Worm (Caenorhabditis elegans): ENCODE measurements around the gene tbb-2.

tbb-2 gene

DNA sequence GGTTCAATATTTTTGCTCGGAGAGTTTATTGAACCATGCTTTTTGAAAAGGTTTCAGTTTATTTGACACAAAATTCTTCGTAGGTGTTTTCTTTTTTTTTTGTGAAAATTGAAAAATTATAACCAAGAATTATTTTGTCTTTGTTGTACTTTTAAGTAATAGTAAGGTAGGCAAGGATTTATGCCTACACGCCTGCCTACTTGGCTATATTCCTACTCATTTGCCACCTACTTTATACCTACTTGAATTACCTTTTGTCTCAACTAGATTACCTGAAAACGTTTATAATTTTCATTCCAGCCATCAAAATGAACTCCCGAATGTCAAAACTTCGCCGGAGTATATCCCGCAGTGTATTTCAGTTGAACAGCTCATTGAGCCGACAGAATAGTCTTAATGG lies 5.4 kb downstream of the tbb-2 start, which contains the start of gene C36E8.4:
Gene C36E8.4 (plus strand): TSS at position 301 of the 400 bp plus-strand sequence.
- TF ChIP-seq ztf-23 (GFP tag; IDR thresholded peaks at IDR 0.05) (no peak), flt-1 (GFP tag; IDR thresholded peaks at IDR 0.05) (no peak), cog-1 (tag; optimal IDR thresholded peaks at IDR 0.05) (no peak), med-1 (GFP tag; optimal IDR thresholded peaks at IDR 0.05; ENCODE audit: insufficient read depth) (no peak), tab-1 (GFP tag; IDR thresholded peaks at IDR 0.05) (no peak), T22C8.4 (GFP tag; IDR thresholded peaks at IDR 0.05) (no peak), ztf-29 (GFP tag; IDR thresholded peaks at IDR 0.05) (no peak), klf-2 (GFP tag; conservative IDR thresholded peaks at IDR 0.05) (no peak), ref-1 (GFP tag; conservative IDR thresholded peaks at IDR 0.05) (no peak)

DNA sequence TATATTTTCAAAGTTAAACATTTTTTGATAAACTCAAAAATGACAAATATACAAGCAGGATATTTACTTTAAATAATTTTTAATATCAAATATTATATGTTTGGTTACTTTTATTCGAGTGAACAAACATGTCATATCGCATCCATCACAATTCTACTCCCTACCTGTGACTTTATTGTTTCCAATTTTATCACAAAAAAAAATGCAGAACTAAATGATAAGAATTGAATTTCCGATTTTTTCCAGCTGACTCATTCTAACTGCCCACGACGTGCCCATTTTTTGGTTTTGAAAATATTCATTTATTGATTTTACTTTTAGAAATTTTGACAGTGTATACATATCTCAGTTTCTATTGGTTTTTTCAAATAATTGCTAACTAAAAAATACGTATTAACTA lies 6.4 kb downstream of the tbb-2 start:
- TF ChIP-seq ref-1 (GFP tag; conservative IDR thresholded peaks at IDR 0.05), result no peak
- TF ChIP-seq klf-2 (GFP tag; conservative IDR thresholded peaks at IDR 0.05), result no peak
- TF ChIP-seq flt-1 (GFP tag; IDR thresholded peaks at IDR 0.05), result no peak
- no peak for TF ChIP-seq tab-1 (GFP tag; IDR thresholded peaks at IDR 0.05)
- TF ChIP-seq ztf-29 (GFP tag; IDR thresholded peaks at IDR 0.05), result no peak
- TF ChIP-seq ztf-23 (GFP tag; IDR thresholded peaks at IDR 0.05), result no peak
- TF ChIP-seq T22C8.4 (GFP tag; IDR thresholded peaks at IDR 0.05), result no peak

DNA sequence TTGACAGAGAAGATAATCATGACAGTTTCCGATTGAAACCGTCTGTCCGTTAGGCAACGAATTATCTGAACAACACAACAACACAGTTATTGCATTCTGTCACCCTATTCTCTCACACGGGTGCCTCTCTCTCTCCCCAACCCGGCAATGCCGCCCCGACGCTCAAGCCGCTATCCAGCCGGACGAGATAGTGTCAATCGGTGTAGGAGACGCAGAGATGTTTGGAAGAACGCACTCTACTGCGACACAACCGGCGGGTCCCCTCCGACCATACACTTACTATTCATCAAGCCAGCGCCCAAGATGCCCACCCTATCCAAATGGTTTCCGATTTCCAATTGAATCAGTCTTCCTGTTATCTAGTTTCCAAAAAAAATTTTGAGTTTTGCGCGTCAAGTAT lies 7.3 kb downstream of the tbb-2 start:
- peak; percentile 59 for TF ChIP-seq cog-1 (tag; optimal IDR thresholded peaks at IDR 0.05)
- peak; percentile 24; the same call in 1 of the 2 replicates for TF ChIP-seq ztf-23 (GFP tag; IDR thresholded peaks at IDR 0.05)
- no peak for TF ChIP-seq ref-1 (GFP tag; conservative IDR thresholded peaks at IDR 0.05)
- TF ChIP-seq med-1 (GFP tag; optimal IDR thresholded peaks at IDR 0.05; ENCODE audit: insufficient read depth), result no peak
- no peak for TF ChIP-seq klf-2 (GFP tag; conservative IDR thresholded peaks at IDR 0.05)
- no peak for TF ChIP-seq T22C8.4 (GFP tag; IDR thresholded peaks at IDR 0.05)
- peak; percentile 65 for TF ChIP-seq flt-1 (GFP tag; IDR thresholded peaks at IDR 0.05)
- no peak for TF ChIP-seq tab-1 (GFP tag; IDR thresholded peaks at IDR 0.05)
- TF ChIP-seq ztf-29 (GFP tag; IDR thresholded peaks at IDR 0.05), result peak; percentile 99

DNA sequence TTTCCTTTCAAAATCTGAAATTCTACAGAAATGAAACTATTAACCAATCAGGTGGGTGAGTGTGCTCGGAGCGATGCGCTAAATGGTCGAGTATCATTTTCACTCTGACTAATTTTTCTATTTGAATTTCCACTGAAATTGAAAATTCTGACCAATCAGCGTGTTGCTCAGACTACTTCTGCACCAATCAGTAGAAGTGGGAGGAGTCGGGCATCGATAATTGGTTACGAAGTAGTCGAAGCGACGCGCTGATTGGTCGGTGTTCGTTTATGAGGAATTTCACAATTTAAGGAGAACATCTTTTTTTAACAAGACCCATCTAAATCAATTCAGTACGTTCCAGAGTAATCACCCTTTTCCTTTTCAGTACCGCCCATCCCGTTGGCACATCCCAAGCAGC lies 8.2 kb downstream of the tbb-2 start:
- TF ChIP-seq T22C8.4 (GFP tag; IDR thresholded peaks at IDR 0.05) (no peak), cog-1 (tag; optimal IDR thresholded peaks at IDR 0.05) (no peak), ztf-23 (GFP tag; IDR thresholded peaks at IDR 0.05) (no peak), flt-1 (GFP tag; IDR thresholded peaks at IDR 0.05) (no peak), tab-1 (GFP tag; IDR thresholded peaks at IDR 0.05) (no peak), ref-1 (GFP tag; conservative IDR thresholded peaks at IDR 0.05) (no peak), ztf-29 (GFP tag; IDR thresholded peaks at IDR 0.05) (no peak), med-1 (GFP tag; optimal IDR thresholded peaks at IDR 0.05; ENCODE audit: insufficient read depth) (no peak), klf-2 (GFP tag; conservative IDR thresholded peaks at IDR 0.05) (no peak)

DNA sequence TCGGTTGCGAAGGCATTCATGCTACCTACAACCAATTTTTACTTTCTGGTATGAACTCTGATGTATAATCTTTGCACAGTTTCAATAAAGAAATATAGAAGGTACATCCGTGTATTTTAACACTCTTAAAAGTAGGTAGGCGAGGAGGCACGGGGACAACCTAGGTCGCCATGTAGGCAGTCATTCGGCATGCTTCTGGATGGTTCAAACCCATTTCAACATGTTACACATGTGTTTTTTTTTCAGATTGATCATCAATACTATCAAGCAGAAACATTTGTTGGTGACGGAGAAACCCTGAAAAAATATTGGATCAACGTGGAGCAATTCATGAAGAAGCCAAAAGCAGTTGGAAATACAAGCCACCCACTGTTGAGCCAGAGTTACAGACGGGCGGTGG lies 10.4 kb downstream of the tbb-2 start:
- no peak for TF ChIP-seq ref-1 (GFP tag; conservative IDR thresholded peaks at IDR 0.05)
- TF ChIP-seq flt-1 (GFP tag; IDR thresholded peaks at IDR 0.05), result no peak
- TF ChIP-seq ztf-23 (GFP tag; IDR thresholded peaks at IDR 0.05), result no peak
- TF ChIP-seq tab-1 (GFP tag; IDR thresholded peaks at IDR 0.05), result no peak

DNA sequence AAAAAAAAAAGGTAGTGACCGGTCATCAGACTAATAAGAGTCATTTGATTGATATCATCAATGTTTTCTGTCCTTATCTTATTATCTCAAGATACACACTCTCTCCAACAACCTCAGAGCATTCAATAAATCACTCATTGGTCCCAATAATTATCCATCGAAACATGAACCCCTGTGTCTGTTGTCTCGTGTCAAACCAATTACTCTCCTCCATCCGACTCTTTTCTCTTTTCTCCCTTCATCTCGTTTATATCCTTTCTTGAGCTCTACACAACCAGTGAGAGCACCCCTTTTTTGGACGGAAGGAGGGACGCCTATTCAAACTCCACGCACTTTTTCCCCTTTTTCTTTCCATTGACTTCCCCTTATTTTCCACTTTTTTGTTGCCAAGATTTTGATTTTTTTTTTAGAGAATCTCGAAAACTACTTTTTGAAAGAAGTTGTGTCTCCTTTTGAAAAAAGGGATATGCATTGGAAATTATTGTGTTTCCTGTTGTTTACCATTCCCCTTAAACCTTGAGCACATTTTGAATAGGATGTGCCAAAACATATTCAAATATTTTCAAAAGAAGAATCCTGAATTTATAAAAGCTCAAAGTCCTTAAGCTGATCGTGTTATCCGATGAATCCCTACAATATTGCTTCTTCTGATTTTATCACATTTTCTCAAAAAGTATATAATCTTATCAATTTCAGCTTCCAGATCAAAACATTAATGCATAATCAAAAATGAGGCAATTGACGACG lies 11.8 kb downstream of the tbb-2 start, which contains the start of gene pxd-1:
Gene pxd-1 (plus strand): TSS at position 697 of the 747 bp plus-strand sequence.
- TF ChIP-seq ztf-29 (GFP tag; IDR thresholded peaks at IDR 0.05) (no peak), cog-1 (tag; optimal IDR thresholded peaks at IDR 0.05) (no peak), med-1 (GFP tag; optimal IDR thresholded peaks at IDR 0.05; ENCODE audit: insufficient read depth) (no peak), flt-1 (GFP tag; IDR thresholded peaks at IDR 0.05) (no peak), ztf-23 (GFP tag; IDR thresholded peaks at IDR 0.05) (no peak), tab-1 (GFP tag; IDR thresholded peaks at IDR 0.05) (no peak), T22C8.4 (GFP tag; IDR thresholded peaks at IDR 0.05) (no peak), klf-2 (GFP tag; conservative IDR thresholded peaks at IDR 0.05) (no peak), ref-1 (GFP tag; conservative IDR thresholded peaks at IDR 0.05) (no peak)

DNA sequence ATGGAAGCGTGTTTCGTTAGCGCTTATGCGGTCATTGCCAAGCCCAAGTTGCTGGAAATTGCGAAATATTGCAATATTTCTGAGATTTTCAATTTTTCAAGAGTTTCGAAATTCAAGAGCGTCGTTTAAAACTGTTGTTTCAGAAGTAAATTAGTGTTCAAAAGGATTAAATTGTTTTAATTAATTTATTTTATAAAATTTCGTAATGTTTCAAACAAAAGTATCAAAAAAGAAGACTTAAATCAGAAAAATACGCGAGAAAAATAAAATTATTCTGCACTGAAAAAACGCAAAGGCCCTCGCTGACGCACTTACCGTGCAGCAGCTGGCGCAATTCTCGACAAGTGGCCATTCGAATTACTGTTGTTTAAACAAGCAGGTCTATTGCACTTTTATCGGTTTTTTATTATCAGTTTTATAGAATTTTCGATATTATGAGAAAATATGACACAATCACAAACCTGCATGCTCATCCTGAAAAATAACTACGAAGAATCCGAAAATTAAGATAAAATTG lies 13.3 kb downstream of the tbb-2 start, which contains the start of gene tif-1A:
Gene tif-1A (minus strand): TSS at position 51 of the 517 bp plus-strand sequence.
- TF ChIP-seq tab-1 (GFP tag; IDR thresholded peaks at IDR 0.05), result no peak
- no peak for TF ChIP-seq ztf-29 (GFP tag; IDR thresholded peaks at IDR 0.05)
- no peak for TF ChIP-seq T22C8.4 (GFP tag; IDR thresholded peaks at IDR 0.05)
- TF ChIP-seq ztf-23 (GFP tag; IDR thresholded peaks at IDR 0.05), result 0 out of 2 replicates have a peak, but pooled peaks have one; percentile 19
- TF ChIP-seq cog-1 (tag; optimal IDR thresholded peaks at IDR 0.05), result peak; percentile 53
- no peak for TF ChIP-seq ref-1 (GFP tag; conservative IDR thresholded peaks at IDR 0.05)
- TF ChIP-seq med-1 (GFP tag; optimal IDR thresholded peaks at IDR 0.05; ENCODE audit: insufficient read depth), result no peak
- no peak for TF ChIP-seq klf-2 (GFP tag; conservative IDR thresholded peaks at IDR 0.05)
- TF ChIP-seq flt-1 (GFP tag; IDR thresholded peaks at IDR 0.05), result peak; percentile 81

DNA sequence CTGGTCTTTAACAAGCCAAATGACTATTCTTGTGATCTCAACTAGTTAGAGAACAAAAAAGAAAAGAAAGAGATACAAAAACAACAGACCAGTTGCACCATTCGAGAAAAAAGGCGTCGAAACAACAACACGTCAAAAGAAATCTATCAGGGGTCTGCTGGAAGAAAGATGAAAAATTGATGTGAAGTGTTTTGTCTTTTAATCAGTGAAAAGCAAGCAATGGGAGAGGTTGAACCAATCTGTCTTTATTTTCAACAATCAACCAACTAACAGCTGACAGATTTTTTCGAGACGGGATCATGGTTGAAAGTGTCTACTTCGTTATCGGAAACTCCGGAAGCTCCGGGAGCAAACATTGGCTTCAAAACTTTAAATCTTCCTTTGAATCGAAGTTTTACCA lies 23.0 kb downstream of the tbb-2 start:
- no peak for TF ChIP-seq klf-2 (GFP tag; conservative IDR thresholded peaks at IDR 0.05)
- no peak for TF ChIP-seq ztf-23 (GFP tag; IDR thresholded peaks at IDR 0.05)
- TF ChIP-seq tab-1 (GFP tag; IDR thresholded peaks at IDR 0.05), result no peak
- TF ChIP-seq cog-1 (tag; optimal IDR thresholded peaks at IDR 0.05), result no peak
- no peak for TF ChIP-seq T22C8.4 (GFP tag; IDR thresholded peaks at IDR 0.05)
- TF ChIP-seq ztf-29 (GFP tag; IDR thresholded peaks at IDR 0.05), result no peak
- TF ChIP-seq ref-1 (GFP tag; conservative IDR thresholded peaks at IDR 0.05), result no peak
- TF ChIP-seq flt-1 (GFP tag; IDR thresholded peaks at IDR 0.05), result no peak
- no peak for TF ChIP-seq med-1 (GFP tag; optimal IDR thresholded peaks at IDR 0.05; ENCODE audit: insufficient read depth)

DNA sequence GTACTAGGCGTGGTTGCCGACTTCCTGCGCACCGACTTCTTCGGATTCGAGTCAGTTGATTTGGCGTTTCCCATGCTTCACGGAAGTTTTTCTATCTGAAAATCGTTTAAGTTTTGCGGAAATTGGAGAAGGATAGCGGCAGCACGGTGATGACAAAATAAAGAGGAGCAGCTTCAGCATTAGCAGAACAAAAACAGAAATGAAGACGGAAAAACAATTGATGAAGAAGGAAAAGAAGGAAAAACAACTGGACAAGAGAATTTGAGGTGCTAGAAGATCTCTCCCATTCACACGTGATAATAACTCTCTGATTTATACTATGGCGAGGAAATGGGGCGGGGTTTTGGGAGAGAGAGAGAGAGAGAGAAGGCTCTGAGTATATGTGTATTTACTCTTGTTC lies 25.3 kb downstream of the tbb-2 start, which contains the start of gene glb-11:
Gene glb-11 (minus strand): TSS at position 101 of the 400 bp plus-strand sequence.
- TF ChIP-seq tab-1 (GFP tag; IDR thresholded peaks at IDR 0.05) (no peak), ztf-23 (GFP tag; IDR thresholded peaks at IDR 0.05) (no peak), cog-1 (tag; optimal IDR thresholded peaks at IDR 0.05) (no peak), T22C8.4 (GFP tag; IDR thresholded peaks at IDR 0.05) (no peak), ref-1 (GFP tag; conservative IDR thresholded peaks at IDR 0.05) (no peak), ztf-29 (GFP tag; IDR thresholded peaks at IDR 0.05) (no peak), flt-1 (GFP tag; IDR thresholded peaks at IDR 0.05) (no peak), med-1 (GFP tag; optimal IDR thresholded peaks at IDR 0.05; ENCODE audit: insufficient read depth) (no peak), klf-2 (GFP tag; conservative IDR thresholded peaks at IDR 0.05) (no peak)

All from whole organism, midembryonic.